Fruit fly (Drosophila melanogaster): ENCODE data around the gene CG17544.

Gene CG17544

dm6 chr2L:19423467-19424122 lies 25.3 kb upstream of the CG17544 start, which contains the start of the genes Alp12 and CG13085 (continued):
- TF ChIP-seq CG10654 (GFP tag; optimal IDR thresholded peaks at IDR 0.05) (peak; percentile 93), CG7745 (tag; optimal IDR thresholded peaks at IDR 0.05) (peak; percentile 59), caup (GFP tag; optimal IDR thresholded peaks at IDR 0.05; ENCODE audit: severe bottlenecking) (peak; percentile 97), ci (GFP tag; IDR thresholded peaks at IDR 0.05) (peak; percentile 93), CG3847 (GFP tag; IDR thresholded peaks at IDR 0.05) (peak; percentile 97), Side (GFP tag; optimal IDR thresholded peaks at IDR 0.05) (peak; percentile 94), Med (GFP tag) (peak; percentile 97), dpn (GFP tag; optimal IDR thresholded peaks at IDR 0.05) (peak; percentile 95 to 97), CG12942 (GFP tag; optimal IDR thresholded peaks at IDR 0.05) (peak; percentile 95), Asciz (GFP tag; optimal IDR thresholded peaks at IDR 0.05) (peak; percentile 99), da (GFP tag; optimal IDR thresholded peaks at IDR 0.05) (peak; percentile 80), Usf (GFP tag; optimal IDR thresholded peaks at IDR 0.05) (peak; percentile 95), CG18262 (tag; optimal IDR thresholded peaks at IDR 0.05) (peak; percentile 99), bigmax (GFP tag; optimal IDR thresholded peaks at IDR 0.05) (no peak), HLH4C (GFP tag; IDR thresholded peaks at IDR 0.05; ENCODE audit: partially characterized antibody) (no peak), Kr (GFP tag; optimal IDR thresholded peaks at IDR 0.05) (no peak), CG17328 (GFP tag; IDR thresholded peaks at IDR 0.05) (peak; percentile 93), hth (optimal IDR thresholded peaks at IDR 0.05) (no peak), CG6254 (GFP tag; optimal IDR thresholded peaks at IDR 0.05) (peak; percentile 96), CG1024 (GFP tag; IDR thresholded peaks at IDR 0.05) (peak; percentile 81), gsb (GFP tag; IDR thresholded peaks at IDR 0.05) (peak; percentile 95), row (GFP tag; IDR thresholded peaks at IDR 0.05) (peak; percentile 99), CG12391 (tag; optimal IDR thresholded peaks at IDR 0.05) (peak; percentile 99), Jarid2 (GFP tag; optimal IDR thresholded peaks at IDR 0.05) (peak; percentile 86), sisA (GFP tag; IDR thresholded peaks at IDR 0.05) (peak; percentile 95), sqz (GFP tag; optimal IDR thresholded peaks at IDR 0.05) (peak; percentile 98), CG6689 (GFP tag; IDR thresholded peaks at IDR 0.05) (peak; percentile 98), B-H1 (GFP tag; IDR thresholded peaks at IDR 0.05) (peak; percentile 91), CG12219 (GFP tag; optimal IDR thresholded peaks at IDR 0.05) (peak; percentile 97), CG2129 (GFP tag; IDR thresholded peaks at IDR 0.05; ENCODE audit: partially characterized antibody) (no peak), CG9932 (GFP tag; IDR thresholded peaks at IDR 0.05) (peak; percentile 94), Fer3 (tag; optimal IDR thresholded peaks at IDR 0.05) (peak; percentile 97), CG17186 (GFP tag; optimal IDR thresholded peaks at IDR 0.05) (peak; percentile 90), knrl (GFP tag; IDR thresholded peaks at IDR 0.05; ENCODE audit: partially characterized antibody) (no peak), pita (GFP tag; optimal IDR thresholded peaks at IDR 0.05) (no peak), wor (GFP tag; IDR thresholded peaks at IDR 0.05) (peak; percentile 98), CG10959 (GFP tag; IDR thresholded peaks at IDR 0.05) (peak; percentile 87), NC2β (GFP tag; optimal IDR thresholded peaks at IDR 0.05) (peak; percentile 91), hkb (optimal IDR thresholded peaks at IDR 0.05) (no peak), hkb (GFP tag; IDR thresholded peaks at IDR 0.05) (peak; percentile 97), h (optimal IDR thresholded peaks at IDR 0.05) (no peak), Doc2 (GFP tag; IDR thresholded peaks at IDR 0.05) (peak; percentile 82), lbe (GFP tag; optimal IDR thresholded peaks at IDR 0.05) (peak; percentile 82), CG1832 (GFP tag; optimal IDR thresholded peaks at IDR 0.05) (no peak), ftz-f1 (GFP tag; optimal IDR thresholded peaks at IDR 0.05) (peak; percentile 67), CG14050 (GFP tag; IDR thresholded peaks at IDR 0.05) (peak; percentile 95), CG4282 (GFP tag; optimal IDR thresholded peaks at IDR 0.05) (peak; percentile 70), CG12744 (GFP tag; optimal IDR thresholded peaks at IDR 0.05) (peak; percentile 95), H2.0 (GFP tag; IDR thresholded peaks at IDR 0.05) (peak; percentile 95), ERR (GFP tag; optimal IDR thresholded peaks at IDR 0.05) (peak; percentile 84), CG18476 (GFP tag; optimal IDR thresholded peaks at IDR 0.05) (peak; percentile 96)
